Worm (Caenorhabditis elegans): ENCODE results near the gene acs-19.

The acs-19 gene

ce11 chrIII:3902588-3903325, 38.5 kb downstream of the acs-19 start (continued):
- TF ChIP-seq F23B12.7 (tag; optimal IDR thresholded peaks at IDR 0.05; ENCODE audit: insufficient read depth) (no peak), madf-6 (GFP tag; IDR thresholded peaks at IDR 0.05) (no peak), attf-5 (GFP tag; optimal IDR thresholded peaks at IDR 0.05) (peak; percentile 0), athp-1 (tag; optimal IDR thresholded peaks at IDR 0.05) (peak; percentile 72), F39B2.1 (GFP tag; IDR thresholded peaks at IDR 0.05) (no peak), Y53G8AR.9 (GFP tag; conservative IDR thresholded peaks at IDR 0.05) (0 out of 2 replicates have a peak, but pooled peaks have one; percentile 25), mcd-1 (GFP tag; IDR thresholded peaks at IDR 0.05) (0 out of 2 replicates have a peak, but pooled peaks have one; percentile 4), nfya-2 (GFP tag; IDR thresholded peaks at IDR 0.05) (no peak), ceh-79 (tag; optimal IDR thresholded peaks at IDR 0.05) (peak; percentile 15)

DNA sequence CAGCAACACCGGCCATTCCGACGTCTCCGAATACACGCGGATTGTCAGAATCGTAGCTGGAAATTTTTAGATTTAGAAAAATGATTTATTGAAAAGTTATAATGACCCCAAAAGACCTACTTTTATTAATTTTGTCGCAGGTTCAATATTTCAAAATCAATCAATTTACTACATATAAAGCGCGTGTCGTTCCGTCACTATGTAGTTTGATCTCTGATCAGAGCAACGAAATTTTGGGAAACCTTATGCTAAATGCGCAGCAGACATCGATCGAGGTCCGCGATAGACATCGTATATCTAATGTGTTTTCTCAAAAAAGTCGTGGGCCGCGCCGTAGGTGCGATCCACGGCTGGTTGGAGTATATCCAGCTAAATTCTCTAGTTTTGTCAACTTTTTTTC, 42.2 kb downstream of the acs-19 start:
- TF ChIP-seq snpc-4 (GFP tag; optimal IDR thresholded peaks at IDR 0.05): peak; percentile 11
- TF ChIP-seq snpc-4 (tag; optimal IDR thresholded peaks at IDR 0.05): peak in 2 of 4 experiments; percentile 68 to 71
- no peak for TF ChIP-seq F33H1.4 (GFP tag; IDR thresholded peaks at IDR 0.05)

ce11 chrIII:3907587-3907986, 43.3 kb downstream of the acs-19 start, which contains the start of gene mmcm-1:
Gene mmcm-1, minus strand, starts transcription at chrIII:3907687.
- TF ChIP-seq lsl-1 (GFP tag; optimal IDR thresholded peaks at IDR 0.05): no peak
- no peak for TF ChIP-seq ztf-25 (GFP tag; IDR thresholded peaks at IDR 0.05)
- TF ChIP-seq nfyb-1 (GFP tag; IDR thresholded peaks at IDR 0.05): no peak
- no peak for TF ChIP-seq aptf-3 (GFP tag; IDR thresholded peaks at IDR 0.05)
- no peak for TF ChIP-seq B0019.2 (GFP tag; conservative IDR thresholded peaks at IDR 0.05)
- no peak for TF ChIP-seq sdz-38 (tag; optimal IDR thresholded peaks at IDR 0.05)
- TF ChIP-seq hrde-1 (tag; optimal IDR thresholded peaks at IDR 0.05; ENCODE audit: borderline replicate concordance): no peak
- no peak for TF ChIP-seq pbrm-1 (GFP tag; IDR thresholded peaks at IDR 0.05)
- TF ChIP-seq pha-4 (tag; optimal IDR thresholded peaks at IDR 0.05): no peak
- no peak for TF ChIP-seq ztf-6 (GFP tag; IDR thresholded peaks at IDR 0.05)
- TF ChIP-seq snpc-3.4 (tag; optimal IDR thresholded peaks at IDR 0.05): no peak
- no peak for TF ChIP-seq ceh-27 (GFP tag; optimal IDR thresholded peaks at IDR 0.05)
- no peak for TF ChIP-seq ceh-58 (GFP tag; IDR thresholded peaks at IDR 0.05)
- no peak for TF ChIP-seq lir-1 (GFP tag; conservative IDR thresholded peaks at IDR 0.05)
- TF ChIP-seq hmg-1.2 (GFP tag; IDR thresholded peaks at IDR 0.05): no peak
- no peak for TF ChIP-seq athp-1 (tag; optimal IDR thresholded peaks at IDR 0.05)
- no peak for TF ChIP-seq let-607 (tag; optimal IDR thresholded peaks at IDR 0.05)
- TF ChIP-seq tlf-1 (GFP tag; optimal IDR thresholded peaks at IDR 0.05): no peak
- TF ChIP-seq madf-8 (GFP tag; conservative IDR thresholded peaks at IDR 0.05): no peak

ce11 chrIII:3908205-3908604, 43.9 kb downstream of the acs-19 start:
- TF ChIP-seq K12H6.12 (tag; optimal IDR thresholded peaks at IDR 0.05) (peak; percentile 2), ceh-27 (GFP tag; optimal IDR thresholded peaks at IDR 0.05) (no peak), Y95B8A.8 (GFP tag; IDR thresholded peaks at IDR 0.05) (no peak), sea-2 (GFP tag; IDR thresholded peaks at IDR 0.05) (no peak), madf-6 (GFP tag; IDR thresholded peaks at IDR 0.05) (no peak; the same call in 1 of the 2 replicates), Y67H2A.10 (GFP tag; conservative IDR thresholded peaks at IDR 0.05) (no peak), dox-1 (GFP tag; IDR thresholded peaks at IDR 0.05) (no peak), efl-1 (GFP tag; optimal IDR thresholded peaks at IDR 0.05) (no peak), snpc-1.3 (tag; optimal IDR thresholded peaks at IDR 0.05; ENCODE audit: insufficient read depth) (no peak), attf-5 (GFP tag; optimal IDR thresholded peaks at IDR 0.05) (peak; percentile 6), Y53F4B.3 (GFP tag; IDR thresholded peaks at IDR 0.05) (no peak), K11D2.4 (GFP tag; IDR thresholded peaks at IDR 0.05) (no peak), B0261.1 (tag; optimal IDR thresholded peaks at IDR 0.05) (no peak), tbx-9 (tag; optimal IDR thresholded peaks at IDR 0.05; ENCODE audit: borderline replicate concordance) (no peak), ekl-4 (GFP tag; IDR thresholded peaks at IDR 0.05) (no peak), xnd-1 (tag; optimal IDR thresholded peaks at IDR 0.05) (no peak), snpc-4 (GFP tag; optimal IDR thresholded peaks at IDR 0.05) (no peak), snpc-4 (tag; optimal IDR thresholded peaks at IDR 0.05) (no peak)
